Worm (Caenorhabditis elegans): ENCODE results near the gene C07D10.1.

- no peak for TF ChIP-seq madf-3 (GFP tag; IDR thresholded peaks at IDR 0.05)
- TF ChIP-seq F23B12.7 (tag; optimal IDR thresholded peaks at IDR 0.05; ENCODE audit: insufficient read depth): no peak
- no peak for TF ChIP-seq mcd-1 (GFP tag; IDR thresholded peaks at IDR 0.05)
- no peak for TF ChIP-seq unc-62 (GFP tag; optimal IDR thresholded peaks at IDR 0.05)
Measured at ce11 chrII:7398712-7399111, at the start of gene C07D10.1.
